Fruit fly (Drosophila melanogaster) Kc167 (cell line): ENCODE measurements around the gene CG13901.
"Not testable (repeated sequence)": the region's sequence is repeated elsewhere in the genome, so short reads cannot be mapped to it uniquely, and the experiment has no call there.

Experiments used
- Myc ChIP-seq: fragments of >200 bp; optimal IDR thresholded peaks from 2 replicates; lab custom pipeline; 2017; ENCODE audit warnings: missing external identifiers
- Sin3A ChIP-seq: fragments of >200 bp; optimal IDR thresholded peaks from 2 replicates; lab custom pipeline; 2018; ENCODE audit warnings: missing external identifiers
- h ChIP-seq: fragments of >200 bp; optimal IDR thresholded peaks from 3 replicates; lab custom pipeline; 2018; ENCODE audit warnings: missing external identifiers
- insv ChIP-seq: fragments of >200 bp; optimal IDR thresholded peaks from 3 replicates; lab custom pipeline; 2018; ENCODE audit warnings: missing external identifiers
- psq ChIP-seq: fragments of >200 bp; optimal IDR thresholded peaks from 2 replicates; lab custom pipeline; 2017; ENCODE audit warnings: missing external identifiers
- ttk ChIP-seq: sonication (Bioruptor generic); optimal IDR thresholded peaks from 2 replicates; lab custom pipeline; 2017; ENCODE audit warnings: missing external identifiers

Gene CG13901

DNA sequence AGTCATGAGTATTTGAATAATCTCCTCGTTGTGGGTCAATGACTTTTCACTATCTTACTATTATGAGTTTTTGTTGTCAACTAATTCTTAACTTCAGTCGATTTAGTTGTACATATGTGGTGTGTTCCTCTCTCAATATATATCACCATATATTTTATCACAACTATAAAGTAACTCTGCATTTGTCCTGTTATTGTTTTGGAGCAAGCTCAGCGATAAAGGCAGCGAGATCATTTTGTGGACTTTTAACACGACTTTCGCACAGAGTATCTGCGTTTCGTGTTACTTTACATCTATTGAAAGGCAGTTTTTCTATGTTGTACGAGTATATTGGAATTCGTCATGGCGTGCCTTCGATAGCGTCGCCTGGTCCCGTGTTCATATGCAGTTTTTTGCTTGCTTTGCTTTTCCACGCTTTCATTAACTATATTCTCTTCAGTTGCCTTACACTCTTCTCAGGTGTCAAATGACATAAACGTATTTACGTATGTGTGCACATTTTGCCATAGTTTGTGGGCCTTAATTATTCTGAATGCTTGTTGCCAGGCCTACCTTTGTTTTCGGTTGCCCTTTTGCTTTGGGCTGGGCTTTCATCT lies 37.9 kb upstream of the CG13901 start:
- TF ChIP-seq Myc (lab: Kevin White, UChicago), result no peak
- no peak for TF ChIP-seq insv (lab: Kevin White, UChicago)
- TF ChIP-seq psq (lab: Kevin White, UChicago), result no peak
- no peak for TF ChIP-seq h
- no peak for TF ChIP-seq Sin3A (lab: Kevin White, UChicago)
- TF ChIP-seq ttk (lab: Kevin White, UChicago), result no peak

DNA sequence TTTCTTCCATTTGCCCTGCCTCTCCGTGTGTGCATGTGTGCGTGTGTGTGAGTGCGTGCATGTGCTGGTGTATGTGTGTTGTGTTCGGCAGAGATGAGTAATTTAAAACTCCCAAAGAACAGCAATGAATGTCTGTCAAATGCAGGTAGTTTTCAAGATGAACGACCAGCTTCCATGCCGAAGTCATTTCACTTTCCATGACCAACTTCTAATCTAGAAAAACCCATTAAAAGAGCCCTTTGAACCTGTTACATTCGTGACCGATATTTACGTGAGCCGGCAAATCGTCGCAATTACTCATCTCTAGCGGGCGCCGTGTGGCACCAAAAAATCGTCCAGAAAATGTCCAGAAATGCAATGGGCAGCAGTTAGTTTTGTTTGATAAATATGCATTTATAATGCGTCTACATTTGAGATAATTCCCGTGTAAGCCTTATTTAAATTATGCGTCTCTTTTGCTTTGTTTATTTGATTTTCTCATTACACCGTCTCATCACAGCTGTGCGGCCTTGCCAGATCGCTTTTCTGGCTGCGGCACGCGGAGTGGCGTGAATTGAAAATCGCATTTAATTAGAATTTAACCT lies 34.9 kb upstream of the CG13901 start:
- TF ChIP-seq psq (lab: Kevin White, UChicago) (no peak), ttk (lab: Kevin White, UChicago) (no peak), Sin3A (lab: Kevin White, UChicago) (no peak), insv (lab: Kevin White, UChicago) (no peak), h (no peak), Myc (lab: Kevin White, UChicago) (no peak)

- no peak for TF ChIP-seq Myc (lab: Kevin White, UChicago)
- TF ChIP-seq h, result no peak
- no peak for TF ChIP-seq psq (lab: Kevin White, UChicago)
- no peak for TF ChIP-seq ttk (lab: Kevin White, UChicago)
- no peak for TF ChIP-seq insv (lab: Kevin White, UChicago)
- no peak for TF ChIP-seq Sin3A (lab: Kevin White, UChicago)
Measured at dm6 chr3L:871713-872112, 34.1 kb upstream of the CG13901 start, which contains the start of gene Usp10. Gene Usp10 (plus strand): TSS chr3L:871899.

DNA sequence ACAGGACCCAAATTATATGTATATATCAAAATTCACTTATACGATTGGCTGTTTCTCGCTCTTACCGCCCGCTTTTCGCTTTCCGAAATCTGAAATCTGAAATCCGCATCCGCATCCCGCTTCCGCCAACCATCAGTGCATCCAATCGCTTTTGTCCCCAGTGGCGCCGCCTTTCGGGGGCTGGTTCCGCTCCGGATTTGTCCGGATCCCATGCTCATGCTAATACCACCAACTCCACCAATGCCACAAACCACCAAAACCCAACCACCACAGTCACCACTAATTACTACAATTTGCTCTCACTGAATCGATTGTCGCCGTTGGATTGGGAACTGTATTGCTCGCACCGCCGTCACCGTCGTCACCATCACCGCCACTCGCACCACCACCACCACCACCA lies 31.2 kb upstream of the CG13901 start:
- TF ChIP-seq Sin3A (lab: Kevin White, UChicago) (no peak), ttk (lab: Kevin White, UChicago) (no peak), insv (lab: Kevin White, UChicago) (no peak), psq (lab: Kevin White, UChicago) (no peak), h (no peak)

DNA sequence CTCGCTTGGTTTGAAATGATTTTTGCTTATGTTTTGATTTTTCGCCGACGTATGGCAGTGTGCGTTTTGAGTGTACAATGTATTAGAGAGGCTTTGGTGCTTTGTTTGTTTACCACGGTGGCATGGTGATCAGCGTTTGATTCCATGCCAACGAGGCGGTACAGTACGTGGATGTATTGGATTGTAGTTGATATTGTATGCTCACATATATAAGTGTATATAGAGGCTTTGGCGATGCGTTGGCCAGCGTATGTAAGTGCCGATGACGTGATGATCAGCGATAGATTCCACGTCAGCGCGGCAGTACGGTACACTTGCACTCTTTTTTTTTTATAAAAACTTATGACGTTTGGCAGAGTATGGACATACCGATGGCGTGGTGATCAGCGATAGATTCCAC lies 27.5 kb upstream of the CG13901 start, which contains the start of gene CG12502:
TSS of gene CG12502 (plus strand) at position 301 of the 400 bp plus-strand sequence.
- TF ChIP-seq h; ttk (lab: Kevin White, UChicago); insv (lab: Kevin White, UChicago): not testable (repeated sequence)

- TF ChIP-seq h (no peak), Myc (lab: Kevin White, UChicago) (no peak), psq (lab: Kevin White, UChicago) (no peak), ttk (lab: Kevin White, UChicago) (no peak), insv (lab: Kevin White, UChicago) (no peak), Sin3A (lab: Kevin White, UChicago) (no peak)
Measured at dm6 chr3L:857063-858015, 19.7 kb upstream of the CG13901 start, which contains the start of gene dpr20. Gene dpr20 (minus strand): TSS chr3L:857248.

DNA sequence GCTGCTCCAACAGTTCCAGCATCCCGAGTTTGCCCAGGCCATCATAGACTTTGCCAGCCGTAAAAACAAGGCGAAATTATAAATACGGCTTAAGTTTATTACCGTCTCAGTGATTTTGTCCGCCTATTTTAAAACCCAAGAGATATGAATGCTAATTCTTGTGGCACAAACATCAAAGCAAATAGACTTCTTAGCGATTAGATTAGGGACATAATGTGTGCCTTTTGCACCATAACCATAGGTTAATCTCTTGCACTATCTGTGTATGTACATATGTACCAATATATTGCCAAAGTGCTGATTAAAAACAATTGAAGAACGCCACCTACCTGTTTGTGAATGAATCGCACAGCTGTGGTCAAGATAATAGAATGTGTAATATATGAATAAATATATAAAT lies 14.6 kb upstream of the CG13901 start:
- TF ChIP-seq Myc (lab: Kevin White, UChicago) (no peak), h (no peak), Sin3A (lab: Kevin White, UChicago) (no peak), insv (lab: Kevin White, UChicago) (no peak), psq (lab: Kevin White, UChicago) (no peak), ttk (lab: Kevin White, UChicago) (no peak)

dm6 chr3L:851061-851460 lies 13.4 kb upstream of the CG13901 start, which contains the start of gene Dci:
Gene Dci (plus strand): TSS chr3L:851346.
- TF ChIP-seq h (no peak), Sin3A (lab: Kevin White, UChicago) (no peak), psq (lab: Kevin White, UChicago) (no peak), Myc (lab: Kevin White, UChicago) (no peak), insv (lab: Kevin White, UChicago) (no peak), ttk (lab: Kevin White, UChicago) (no peak)

DNA sequence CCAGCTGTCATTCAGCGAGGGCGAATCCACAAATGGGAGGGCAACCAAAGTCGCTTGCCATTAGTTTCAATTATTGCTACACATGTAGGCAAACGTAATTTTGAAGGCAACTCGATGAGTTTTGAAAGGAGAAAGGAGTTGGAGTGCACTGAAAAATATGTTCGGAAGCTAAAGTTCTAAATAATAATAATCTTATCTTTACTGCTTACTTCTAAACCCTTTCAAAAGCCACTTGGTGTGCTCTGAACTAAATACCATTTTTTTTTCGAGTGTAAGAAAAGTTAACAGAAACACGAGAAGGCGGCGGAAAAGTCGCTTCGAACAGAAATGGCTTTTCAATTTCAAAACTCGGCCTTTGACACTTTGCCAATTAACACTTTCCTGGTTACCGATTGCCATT lies 6.0 kb upstream of the CG13901 start, which contains the start of gene Cep290:
TSS of gene Cep290 (plus strand) at position 301 of the 400 bp plus-strand sequence.
- TF ChIP-seq psq (lab: Kevin White, UChicago) (no peak), h (no peak), Myc (lab: Kevin White, UChicago) (no peak), ttk (lab: Kevin White, UChicago) (no peak), Sin3A (lab: Kevin White, UChicago) (no peak), insv (lab: Kevin White, UChicago) (no peak)

dm6 chr3L:841260-841659 lies 3.6 kb upstream of the CG13901 start, which contains the start of the genes JMJD5 and Gr61a:
Gene JMJD5 (minus strand): TSS chr3L:841360.
Gene Gr61a (plus strand): TSS chr3L:841451.
- TF ChIP-seq Sin3A (lab: Kevin White, UChicago), result no peak
- no peak for TF ChIP-seq Myc (lab: Kevin White, UChicago)
- no peak for TF ChIP-seq h
- TF ChIP-seq insv (lab: Kevin White, UChicago), result no peak
- no peak for TF ChIP-seq psq (lab: Kevin White, UChicago)
- TF ChIP-seq ttk (lab: Kevin White, UChicago), result no peak

DNA sequence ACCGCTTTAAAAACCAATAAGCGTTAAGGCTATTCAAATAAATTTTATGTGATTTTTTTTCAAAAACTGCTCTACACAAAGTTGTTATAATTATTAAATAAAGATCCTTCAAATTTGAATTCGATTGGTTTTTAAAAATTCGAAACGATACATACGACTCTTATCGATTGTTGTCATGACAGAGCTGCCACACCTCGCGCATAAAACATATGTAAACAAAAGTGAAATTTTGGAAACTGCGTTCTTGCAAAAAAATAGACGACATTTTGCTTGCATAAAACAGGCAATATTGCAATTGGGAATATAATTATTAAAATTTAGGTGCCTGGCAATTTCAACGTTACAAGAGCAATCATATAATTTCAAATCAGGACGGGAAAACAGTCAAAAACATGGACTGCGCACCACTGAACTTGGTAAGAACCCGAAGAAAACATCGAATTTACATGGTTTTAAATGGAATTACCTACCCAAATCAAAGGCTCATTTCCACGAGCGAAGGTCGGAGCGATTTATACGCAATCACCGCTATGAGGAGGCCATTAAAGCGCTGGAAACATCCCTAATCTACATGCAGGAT lies 2.1 kb downstream of the CG13901 start, which contains the start of gene CG42554:
TSS of gene CG42554 (plus strand) at position 229 of the 580 bp plus-strand sequence.
- TF ChIP-seq psq (lab: Kevin White, UChicago), result no peak
- no peak for TF ChIP-seq Sin3A (lab: Kevin White, UChicago)
- TF ChIP-seq insv (lab: Kevin White, UChicago), result no peak
